Fruit fly (Drosophila melanogaster): Measurements from ENCODE around the gene Rtnl2.

- TF ChIP-seq ey (GFP tag; optimal IDR thresholded peaks at IDR 0.05) = no peak
- TF ChIP-seq usp (GFP tag; optimal IDR thresholded peaks at IDR 0.05) = no peak
- TF ChIP-seq Jra (GFP tag; optimal IDR thresholded peaks at IDR 0.05) = no peak
- TF ChIP-seq sage (GFP tag; optimal IDR thresholded peaks at IDR 0.05) = no peak
Measured at dm6 chr3R:7500513-7500912, 29.5 kb downstream of the Rtnl2 start.

All from whole organism, wandering third instar larva.